Worm (Caenorhabditis elegans) whole organism, L1 larva: Measurements from ENCODE around the gene cah-4.
A peak's percentile ranks its signal among the peaks of the same experiment; 100 is the strongest.

Experiments
- C04F5.9 ChIP-seq: sonication (generic microtip); optimal IDR thresholded peaks from 2 replicates; lab custom pipeline; 2016; ENCODE audit warnings: missing genetic modification characterization, missing compliant biosample characterization
- C16A3.4 ChIP-seq: fragments of 150-350 bp; optimal IDR thresholded peaks from 2 replicates; lab custom pipeline; 2014; ENCODE audit warnings: missing biosample characterization, missing genetic modification characterization
- F16B12.6 ChIP-seq: fragments of 150-350 bp; optimal IDR thresholded peaks from 2 replicates; lab custom pipeline; 2014; ENCODE audit warnings: missing biosample characterization, missing genetic modification characterization
- alr-1 ChIP-seq: fragments of 200-800 bp; sonication (Bioruptor generic); optimal IDR thresholded peaks from 2 replicates; lab custom pipeline; 2018; ENCODE audit warnings: borderline replicate concordance, mild to moderate bottlenecking, missing genetic modification characterization, missing compliant biosample characterization
- aly-2 ChIP-seq: fragments of 150-350 bp; optimal IDR thresholded peaks from 2 replicates; lab custom pipeline; 2014; ENCODE audit warnings: missing biosample characterization, missing genetic modification characterization
- ama-1 ChIP-seq: fragments of 150-350 bp; optimal IDR thresholded peaks from 2 replicates; lab custom pipeline; 2014
- blmp-1 ChIP-seq: fragments of 150-350 bp; optimal IDR thresholded peaks from 2 replicates; lab custom pipeline; 2014; ENCODE audit warnings: missing biosample characterization, missing genetic modification characterization
- ceh-63 ChIP-seq: fragments of 200-800 bp; sonication (Bioruptor generic); optimal IDR thresholded peaks from 2 replicates; lab custom pipeline; 2018; ENCODE audit warnings: mild to moderate bottlenecking, missing genetic modification characterization, missing compliant biosample characterization
- ceh-88 ChIP-seq: fragments of 200-800 bp; sonication (Bioruptor generic); IDR thresholded peaks from 2 replicates; pipeline ENCODE4 v1.3.6; 2022; ENCODE audit warnings: missing genetic modification characterization, missing compliant biosample characterization
- ceh-90 ChIP-seq: sonication (generic microtip); optimal IDR thresholded peaks from 2 replicates; lab custom pipeline; 2016; ENCODE audit warnings: missing genetic modification characterization, missing compliant biosample characterization
- dpl-1 ChIP-seq, 3 experiments: fragments of 150-350 bp in 2 of 3; sonication (generic microtip) in 1 of 3; optimal IDR thresholded peaks; 2 replicates each; lab custom pipeline; 2014 to 2017; ENCODE audit warnings: missing biosample characterization in 3 of 3, missing genetic modification characterization in 3 of 3, missing genetic modification reagents in 3 of 3
- dsc-1 ChIP-seq: sonication (generic microtip); optimal IDR thresholded peaks from 2 replicates; lab custom pipeline; 2016; ENCODE audit warnings: mild to moderate bottlenecking, missing genetic modification characterization, missing compliant biosample characterization
- efl-1 ChIP-seq, 4 experiments: fragments of 150-350 bp; optimal IDR thresholded peaks in 3 of 4; peaks in 1 of 4; 1 replicate in 1 of 4; 2 replicates in 3 of 4; lab custom pipeline; 2014; ENCODE audit warnings: missing biosample characterization in 2 of 4, missing genetic modification characterization in 2 of 4, missing genetic modification reagents in 2 of 4
- elt-3 ChIP-seq, 6 experiments: fragments of 150-350 bp in 1 of 6; sonication (generic microtip); optimal IDR thresholded peaks; 2 replicates each; lab custom pipeline; 2017 to 2018; ENCODE audit warnings: missing biosample characterization in 6 of 6, missing genetic modification characterization in 6 of 6, inconsistent platforms in 1 of 6
- fkh-4 ChIP-seq: sonication (generic microtip); optimal IDR thresholded peaks from 2 replicates; lab custom pipeline; 2016; ENCODE audit warnings: missing compliant biosample characterization, missing genetic modification characterization, borderline replicate concordance
- fkh-8 ChIP-seq: sonication (generic microtip); optimal IDR thresholded peaks from 2 replicates; lab custom pipeline; 2016; ENCODE audit warnings: mild to moderate bottlenecking, missing genetic modification characterization, missing compliant biosample characterization
- fos-1 ChIP-seq: fragments of 150-350 bp; optimal IDR thresholded peaks from 2 replicates; lab custom pipeline; 2014; ENCODE audit warnings: missing biosample characterization, missing genetic modification characterization
- grh-1 ChIP-seq: fragments of 200-800 bp; sonication (Bioruptor generic); IDR thresholded peaks from 2 replicates; pipeline ENCODE4 v1.3.6; 2022; ENCODE audit warnings: missing genetic modification reagents, missing genetic modification characterization, missing compliant biosample characterization
- hpl-2 ChIP-seq: fragments of 150-350 bp; optimal IDR thresholded peaks from 2 replicates; lab custom pipeline; 2014; ENCODE audit warnings: missing biosample characterization, missing genetic modification reagents, missing genetic modification characterization
- irx-1 ChIP-seq: sonication (generic microtip); optimal IDR thresholded peaks from 2 replicates; lab custom pipeline; 2016; ENCODE audit warnings: missing genetic modification characterization, missing compliant biosample characterization
- isw-1 ChIP-seq: fragments of 200-800 bp; sonication (Bioruptor generic); IDR thresholded peaks from 2 replicates; pipeline ENCODE4 v1.3.6; 2022; ENCODE audit warnings: missing genetic modification characterization, missing compliant biosample characterization
- jun-1 ChIP-seq: fragments of 150-350 bp; optimal IDR thresholded peaks from 2 replicates; lab custom pipeline; 2014; ENCODE audit warnings: missing biosample characterization, missing genetic modification reagents, missing genetic modification characterization
- lin-14 ChIP-seq: fragments of 200-800 bp; sonication (Bioruptor generic); optimal IDR thresholded peaks from 2 replicates; lab custom pipeline; 2018; ENCODE audit warnings: mild to moderate bottlenecking, missing genetic modification characterization, moderate library complexity, missing compliant biosample characterization
- lin-35 ChIP-seq, 2 experiments: fragments of 150-350 bp; optimal IDR thresholded peaks; 2 replicates each; lab custom pipeline; 2014; ENCODE audit warnings: missing biosample characterization in 2 of 2, missing genetic modification characterization in 2 of 2, missing genetic modification reagents in 2 of 2
- lin-39 ChIP-seq: fragments of 150-350 bp; optimal IDR thresholded peaks from 2 replicates; lab custom pipeline; 2014; ENCODE audit warnings: missing biosample characterization, missing genetic modification reagents, missing genetic modification characterization
- lir-3 ChIP-seq: sonication (generic microtip); optimal IDR thresholded peaks from 2 replicates; lab custom pipeline; 2016; ENCODE audit warnings: mild to moderate bottlenecking, missing genetic modification characterization, moderate library complexity, missing compliant biosample characterization; ENCODE audit not compliant: poor library complexity
- mef-2 ChIP-seq: fragments of 150-350 bp; optimal IDR thresholded peaks from 2 replicates; lab custom pipeline; 2014; ENCODE audit warnings: missing biosample characterization, missing genetic modification characterization
- mep-1 ChIP-seq: fragments of 150-350 bp; optimal IDR thresholded peaks from 2 replicates; lab custom pipeline; 2014; ENCODE audit warnings: missing biosample characterization, missing genetic modification characterization
- nhr-12 ChIP-seq: sonication (generic microtip); optimal IDR thresholded peaks from 2 replicates; lab custom pipeline; 2017; ENCODE audit warnings: missing biosample characterization, missing genetic modification characterization
- nhr-19 ChIP-seq: fragments of 200-800 bp; sonication (Bioruptor generic); conservative IDR thresholded peaks from 2 replicates; pipeline ENCODE4 v1.3.6; 2022; ENCODE audit warnings: missing genetic modification characterization, missing compliant biosample characterization
- nhr-20 ChIP-seq: sonication (generic microtip); optimal IDR thresholded peaks from 2 replicates; lab custom pipeline; 2016; ENCODE audit warnings: mild to moderate bottlenecking, missing genetic modification characterization, missing compliant biosample characterization
- nhr-237 ChIP-seq: fragments of 150-350 bp; optimal IDR thresholded peaks from 2 replicates; lab custom pipeline; 2014; ENCODE audit warnings: missing biosample characterization, missing genetic modification characterization
- nhr-28 ChIP-seq: fragments of 150-350 bp; optimal IDR thresholded peaks from 2 replicates; lab custom pipeline; 2014; ENCODE audit warnings: missing biosample characterization, missing genetic modification characterization
- nhr-47 ChIP-seq: sonication (generic microtip); optimal IDR thresholded peaks from 2 replicates; lab custom pipeline; 2016; ENCODE audit warnings: mild to moderate bottlenecking, missing genetic modification characterization, moderate library complexity, missing compliant biosample characterization
- nhr-71 ChIP-seq: sonication (generic microtip); optimal IDR thresholded peaks from 2 replicates; lab custom pipeline; 2016; ENCODE audit warnings: mild to moderate bottlenecking, missing genetic modification characterization, moderate library complexity, missing compliant biosample characterization
- nhr-76 ChIP-seq: sonication (generic microtip); optimal IDR thresholded peaks from 2 replicates; lab custom pipeline; 2017; ENCODE audit warnings: missing biosample characterization, missing genetic modification characterization
- nhr-85 ChIP-seq: sonication (generic microtip); peaks from one replicate; lab custom pipeline; 2016; ENCODE audit warnings: missing genetic modification characterization, inconsistent platforms, missing compliant biosample characterization
- nhr-90 ChIP-seq: sonication (generic microtip); optimal IDR thresholded peaks from 2 replicates; lab custom pipeline; 2016; ENCODE audit warnings: mild to moderate bottlenecking, missing genetic modification characterization, missing compliant biosample characterization; ENCODE audit not compliant: poor library complexity
- pqm-1 ChIP-seq: sonication (generic microtip); optimal IDR thresholded peaks from 3 replicates; lab custom pipeline; 2017; ENCODE audit warnings: missing biosample characterization, missing genetic modification characterization
- rnt-1 ChIP-seq: sonication (generic microtip); optimal IDR thresholded peaks from 2 replicates; lab custom pipeline; 2016; ENCODE audit warnings: mild to moderate bottlenecking, missing genetic modification characterization, moderate library complexity, missing compliant biosample characterization
- snu-23 ChIP-seq: sonication (generic microtip); optimal IDR thresholded peaks from 2 replicates; lab custom pipeline; 2016; ENCODE audit warnings: missing genetic modification characterization, missing compliant biosample characterization
- sup-37 ChIP-seq: fragments of 200-800 bp; sonication (Bioruptor generic); optimal IDR thresholded peaks from 2 replicates; lab custom pipeline; 2018; ENCODE audit warnings: mild to moderate bottlenecking, missing genetic modification characterization, missing compliant biosample characterization
- swsn-7 ChIP-seq: sonication (generic microtip); optimal IDR thresholded peaks from 2 replicates; lab custom pipeline; 2016; ENCODE audit warnings: missing genetic modification characterization, missing compliant biosample characterization
- tbx-2 ChIP-seq: sonication (generic microtip); optimal IDR thresholded peaks from 2 replicates; lab custom pipeline; 2016; ENCODE audit warnings: missing genetic modification characterization, missing compliant biosample characterization
- unc-30 ChIP-seq: sonication (generic microtip); optimal IDR thresholded peaks from 2 replicates; lab custom pipeline; 2017; ENCODE audit warnings: missing biosample characterization, missing genetic modification characterization
- unc-98 ChIP-seq: fragments of 200-800 bp; sonication (Bioruptor generic); IDR thresholded peaks from 2 replicates; pipeline ENCODE4 v1.3.6; 2022; ENCODE audit warnings: missing genetic modification characterization, missing compliant biosample characterization
- ztf-11 ChIP-seq, 2 experiments: sonication (generic microtip); optimal IDR thresholded peaks; 2 replicates each; lab custom pipeline; 2016 to 2017; ENCODE audit warnings: missing genetic modification characterization in 2 of 2, missing biosample characterization in 1 of 2, missing compliant biosample characterization in 1 of 2
- ztf-4 ChIP-seq: fragments of 150-350 bp; optimal IDR thresholded peaks from 2 replicates; lab custom pipeline; 2014; ENCODE audit warnings: missing biosample characterization, missing genetic modification characterization

The cah-4 gene

ce11 chrX:13578483-13578882 lies 36.1 kb downstream of the cah-4 start, which contains the start of gene F54B11.11:
F54B11.11 (plus strand) TSS chrX:13578783.
- no peak for TF ChIP-seq nhr-28 (tag; lab: Kevin White, UChicago)
- peak; percentile 33 for TF ChIP-seq nhr-85 (tag; lab: Kevin White, UChicago)
- TF ChIP-seq ama-1 (lab: Kevin White, UChicago), result no peak
- no peak for TF ChIP-seq ceh-63 (GFP tag; lab: Kevin White, UChicago)
- no peak for TF ChIP-seq irx-1 (tag; lab: Kevin White, UChicago)
- TF ChIP-seq fkh-8 (tag; lab: Kevin White, UChicago), result no peak
- TF ChIP-seq, all 84 proteins: peak for 1

ce11 chrX:13581820-13582219 lies 39.4 kb downstream of the cah-4 start, which contains the start of gene F54B11.10:
F54B11.10 (plus strand) TSS chrX:13582120.
- no peak for TF ChIP-seq C16A3.4 (tag; lab: Kevin White, UChicago)
- TF ChIP-seq nhr-237 (tag; lab: Kevin White, UChicago), result no peak
- TF ChIP-seq snu-23, result no peak
- no peak for TF ChIP-seq dpl-1 (GFP tag; optimal IDR thresholded peaks at IDR 0.05; lab: Kevin White, UChicago)
- TF ChIP-seq hpl-2 (GFP tag; lab: Kevin White, UChicago), result no peak
- no peak for TF ChIP-seq rnt-1 (tag; lab: Kevin White, UChicago)
- no peak for TF ChIP-seq fkh-4 (tag; lab: Kevin White, UChicago)
- no peak for TF ChIP-seq F16B12.6 (tag; lab: Kevin White, UChicago)
- TF ChIP-seq nhr-76 (tag; lab: Kevin White, UChicago), result no peak
- no peak for TF ChIP-seq mef-2 (tag; lab: Kevin White, UChicago)
- TF ChIP-seq lir-3, result no peak
- no peak for TF ChIP-seq unc-98 (GFP tag; lab: Robert Waterston, UW)
- TF ChIP-seq jun-1 (tag; lab: Kevin White, UChicago), result no peak
- no peak for TF ChIP-seq ama-1 (lab: Kevin White, UChicago)
- no peak for TF ChIP-seq lin-39 (tag; lab: Kevin White, UChicago)
- no peak for TF ChIP-seq grh-1
- no peak for TF ChIP-seq ztf-4 (tag; lab: Kevin White, UChicago)
- no peak for TF ChIP-seq alr-1 (tag; lab: Kevin White, UChicago)

- peak in 1 of 2 experiments; percentile 6 for TF ChIP-seq efl-1 (optimal IDR thresholded peaks at IDR 0.05; lab: Kevin White, UChicago)
- TF ChIP-seq efl-1 (GFP tag; optimal IDR thresholded peaks at IDR 0.05 in 1 of 2; lab: Kevin White, UChicago), result peak in 1 of 2 experiments; percentile 40
- TF ChIP-seq nhr-19 (GFP tag; lab: Robert Waterston, UW), result peak; percentile 9; the same call in 1 of the 2 replicates
- peak in 1 of 6 experiments; percentile 2 for TF ChIP-seq elt-3 (tag; optimal IDR thresholded peaks at IDR 0.05; lab: Kevin White, UChicago)
- no peak for TF ChIP-seq aly-2
- TF ChIP-seq snu-23, result peak; percentile 52
- TF ChIP-seq C04F5.9 (tag; lab: Kevin White, UChicago), result no peak
- TF ChIP-seq nhr-47 (tag; lab: Kevin White, UChicago), result peak; percentile 42
- TF ChIP-seq swsn-7 (tag; lab: Kevin White, UChicago), result peak; percentile 44
- TF ChIP-seq dpl-1 (GFP tag; optimal IDR thresholded peaks at IDR 0.05; lab: Kevin White, UChicago), result no peak
- no peak for TF ChIP-seq nhr-12
- TF ChIP-seq irx-1 (tag; lab: Kevin White, UChicago), result peak; percentile 19
- TF ChIP-seq ztf-11 (tag; optimal IDR thresholded peaks at IDR 0.05; lab: Kevin White, UChicago), result peak in 1 of 2 experiments; percentile 70
- TF ChIP-seq C16A3.4 (tag; lab: Kevin White, UChicago), result no peak
- TF ChIP-seq ceh-90 (tag; lab: Kevin White, UChicago), result no peak
- peak; percentile 58 for TF ChIP-seq nhr-20 (tag; lab: Kevin White, UChicago)
- TF ChIP-seq lin-35 (GFP tag; optimal IDR thresholded peaks at IDR 0.05; lab: Kevin White, UChicago), result peak; percentile 4 to 31
- peak; percentile 46 for TF ChIP-seq nhr-90 (tag; lab: Kevin White, UChicago)
- no peak for TF ChIP-seq ztf-4 (tag; lab: Kevin White, UChicago)
- TF ChIP-seq nhr-85 (tag; lab: Kevin White, UChicago), result peak; percentile 84
- peak; percentile 37 for TF ChIP-seq dsc-1 (tag; lab: Kevin White, UChicago)
- no peak for TF ChIP-seq ceh-88
- TF ChIP-seq blmp-1, result peak; percentile 32
- peak; percentile 42 for TF ChIP-seq rnt-1 (tag; lab: Kevin White, UChicago)
- TF ChIP-seq tbx-2, result peak; percentile 49
- no peak for TF ChIP-seq ama-1 (lab: Kevin White, UChicago)
- no peak for TF ChIP-seq sup-37 (GFP tag; lab: Kevin White, UChicago)
- peak; percentile 85 for TF ChIP-seq lin-14
- no peak for TF ChIP-seq pqm-1 (tag; lab: Kevin White, UChicago)
- peak; percentile 43 for TF ChIP-seq nhr-71 (tag; lab: Kevin White, UChicago)
- no peak for TF ChIP-seq fkh-8 (tag; lab: Kevin White, UChicago)
- no peak for TF ChIP-seq isw-1 (GFP tag; lab: Robert Waterston, UW)
- TF ChIP-seq fos-1 (tag; lab: Kevin White, UChicago), result no peak
- peak; percentile 21 for TF ChIP-seq mep-1
- no peak for TF ChIP-seq unc-30 (tag; lab: Kevin White, UChicago)
These were observed 41.5 kb downstream of the cah-4 start for ce11 chrX:13583895-13584344.
